Worm (Caenorhabditis elegans) whole organism, mixed stage, embryonic: Measurements from ENCODE around the gene sqv-1.

ENCODE experiments used
- elt-3 ChIP-seq: fragments of 150-350 bp; optimal IDR thresholded peaks from 2 replicates; lab custom pipeline; 2014; ENCODE audit warnings: missing biosample characterization, missing genetic modification characterization
- lin-13 ChIP-seq: fragments of 150-350 bp; optimal IDR thresholded peaks from 2 replicates; lab custom pipeline; 2014; ENCODE audit warnings: missing biosample characterization, missing genetic modification characterization
- lsy-2 ChIP-seq: fragments of 150-350 bp; optimal IDR thresholded peaks from 2 replicates; lab custom pipeline; 2014; ENCODE audit warnings: missing biosample characterization, missing genetic modification characterization
- nhr-76 ChIP-seq: sonication (generic microtip); optimal IDR thresholded peaks from 2 replicates; lab custom pipeline; 2017; ENCODE audit warnings: missing biosample characterization, missing genetic modification characterization
- tbx-8 ChIP-seq: fragments of 200-800 bp; sonication (Bioruptor generic); optimal IDR thresholded peaks from 2 replicates; lab custom pipeline; 2018; ENCODE audit warnings: mild to moderate bottlenecking, missing genetic modification characterization, moderate library complexity, missing compliant biosample characterization

ce11 chrIV:8333554-8333953 lies 27.4 kb upstream of the sqv-1 start:
- TF ChIP-seq lin-13 (tag; lab: Kevin White, UChicago) (no peak), nhr-76 (tag; lab: Kevin White, UChicago) (no peak), tbx-8 (GFP tag; lab: Kevin White, UChicago) (no peak), lsy-2 (tag; lab: Kevin White, UChicago) (no peak), elt-3 (tag; lab: Kevin White, UChicago) (no peak)
